Worm (Caenorhabditis elegans) whole organism, L1 larva: ENCODE measurements around the gene sod-1.
A peak's percentile ranks its signal among the peaks of the same experiment; 100 is the strongest.

Source experiments
- C04F5.9 ChIP-seq: sonication (generic microtip); optimal IDR thresholded peaks from 2 replicates; lab custom pipeline; 2016; ENCODE audit warnings: missing genetic modification characterization, missing compliant biosample characterization
- C16A3.4 ChIP-seq: fragments of 150-350 bp; optimal IDR thresholded peaks from 2 replicates; lab custom pipeline; 2014; ENCODE audit warnings: missing biosample characterization, missing genetic modification characterization
- F16B12.6 ChIP-seq: fragments of 150-350 bp; optimal IDR thresholded peaks from 2 replicates; lab custom pipeline; 2014; ENCODE audit warnings: missing biosample characterization, missing genetic modification characterization
- aha-1 ChIP-seq: fragments of 150-350 bp; optimal IDR thresholded peaks from 2 replicates; lab custom pipeline; 2014; ENCODE audit warnings: missing biosample characterization, missing genetic modification characterization
- alr-1 ChIP-seq: fragments of 200-800 bp; sonication (Bioruptor generic); optimal IDR thresholded peaks from 2 replicates; lab custom pipeline; 2018; ENCODE audit warnings: borderline replicate concordance, mild to moderate bottlenecking, missing genetic modification characterization, missing compliant biosample characterization
- blmp-1 ChIP-seq: fragments of 150-350 bp; optimal IDR thresholded peaks from 2 replicates; lab custom pipeline; 2014; ENCODE audit warnings: missing biosample characterization, missing genetic modification characterization
- ceh-82 ChIP-seq, 3 experiments: fragments of 150-350 bp in 1 of 3; sonication (generic microtip) in 2 of 3; optimal IDR thresholded peaks; 2 replicates each; lab custom pipeline; 2014 to 2017; ENCODE audit warnings: missing biosample characterization in 3 of 3, missing genetic modification characterization in 3 of 3
- ces-1 ChIP-seq: fragments of 150-350 bp; optimal IDR thresholded peaks from 2 replicates; lab custom pipeline; 2014; ENCODE audit warnings: missing biosample characterization, missing genetic modification reagents, missing genetic modification characterization
- dpl-1 ChIP-seq, 3 experiments: fragments of 150-350 bp in 2 of 3; sonication (generic microtip) in 1 of 3; optimal IDR thresholded peaks; 2 replicates each; lab custom pipeline; 2014 to 2017; ENCODE audit warnings: missing biosample characterization in 3 of 3, missing genetic modification characterization in 3 of 3, missing genetic modification reagents in 3 of 3
- efl-3 ChIP-seq: fragments of 200-800 bp; sonication (Bioruptor generic); optimal IDR thresholded peaks from 2 replicates; lab custom pipeline; 2018; ENCODE audit warnings: mild to moderate bottlenecking, missing genetic modification characterization, missing compliant biosample characterization
- egl-13 ChIP-seq: sonication (generic microtip); optimal IDR thresholded peaks from 2 replicates; lab custom pipeline; 2016; ENCODE audit warnings: missing genotype, missing genetic modification reagents, missing genetic modification characterization, missing compliant biosample characterization
- elt-3 ChIP-seq, 6 experiments: fragments of 150-350 bp in 1 of 6; sonication (generic microtip); optimal IDR thresholded peaks; 2 replicates each; lab custom pipeline; 2017 to 2018; ENCODE audit warnings: missing biosample characterization in 6 of 6, missing genetic modification characterization in 6 of 6, inconsistent platforms in 1 of 6
- ets-5 ChIP-seq: fragments of 200-800 bp; sonication (Bioruptor generic); IDR thresholded peaks from 2 replicates; pipeline ENCODE4 v1.3.6; 2022; ENCODE audit warnings: missing genetic modification characterization, missing compliant biosample characterization
- fkh-10 ChIP-seq: sonication (generic microtip); optimal IDR thresholded peaks from 2 replicates; lab custom pipeline; 2017; ENCODE audit warnings: missing biosample characterization, missing genetic modification reagents, missing genetic modification characterization
- fkh-4 ChIP-seq: sonication (generic microtip); optimal IDR thresholded peaks from 2 replicates; lab custom pipeline; 2016; ENCODE audit warnings: missing compliant biosample characterization, missing genetic modification characterization, borderline replicate concordance
- grh-1 ChIP-seq: fragments of 200-800 bp; sonication (Bioruptor generic); IDR thresholded peaks from 2 replicates; pipeline ENCODE4 v1.3.6; 2022; ENCODE audit warnings: missing genetic modification reagents, missing genetic modification characterization, missing compliant biosample characterization
- hlh-17 ChIP-seq: fragments of 200-800 bp; sonication (Bioruptor generic); optimal IDR thresholded peaks from 2 replicates; lab custom pipeline; 2018; ENCODE audit warnings: missing genetic modification characterization, mild to moderate bottlenecking, missing compliant biosample characterization, moderate library complexity, borderline replicate concordance
- hlh-4 ChIP-seq: sonication (generic microtip); optimal IDR thresholded peaks from 2 replicates; lab custom pipeline; 2016; ENCODE audit warnings: mild to moderate bottlenecking, missing genetic modification characterization, missing compliant biosample characterization
- irx-1 ChIP-seq: sonication (generic microtip); optimal IDR thresholded peaks from 2 replicates; lab custom pipeline; 2016; ENCODE audit warnings: missing genetic modification characterization, missing compliant biosample characterization
- jun-1 ChIP-seq: fragments of 150-350 bp; optimal IDR thresholded peaks from 2 replicates; lab custom pipeline; 2014; ENCODE audit warnings: missing biosample characterization, missing genetic modification reagents, missing genetic modification characterization
- lin-14 ChIP-seq: fragments of 200-800 bp; sonication (Bioruptor generic); optimal IDR thresholded peaks from 2 replicates; lab custom pipeline; 2018; ENCODE audit warnings: mild to moderate bottlenecking, missing genetic modification characterization, moderate library complexity, missing compliant biosample characterization
- lin-39 ChIP-seq: fragments of 150-350 bp; optimal IDR thresholded peaks from 2 replicates; lab custom pipeline; 2014; ENCODE audit warnings: missing biosample characterization, missing genetic modification reagents, missing genetic modification characterization
- lir-3 ChIP-seq: sonication (generic microtip); optimal IDR thresholded peaks from 2 replicates; lab custom pipeline; 2016; ENCODE audit warnings: mild to moderate bottlenecking, missing genetic modification characterization, moderate library complexity, missing compliant biosample characterization; ENCODE audit not compliant: poor library complexity
- lsy-2 ChIP-seq, 2 experiments: fragments of 150-350 bp; optimal IDR thresholded peaks; 2 replicates each; lab custom pipeline; 2014; ENCODE audit warnings: missing biosample characterization in 2 of 2, missing genetic modification characterization in 2 of 2
- mdl-1 ChIP-seq, 2 experiments: fragments of 150-350 bp; optimal IDR thresholded peaks; 2 replicates each; lab custom pipeline; 2014 to 2017; ENCODE audit warnings: missing biosample characterization in 2 of 2, missing genetic modification characterization in 2 of 2, inconsistent platforms in 1 of 2
- nhr-11 ChIP-seq: fragments of 150-350 bp; optimal IDR thresholded peaks from 2 replicates; lab custom pipeline; 2014; ENCODE audit warnings: missing biosample characterization, missing genetic modification characterization
- nhr-12 ChIP-seq: sonication (generic microtip); optimal IDR thresholded peaks from 2 replicates; lab custom pipeline; 2017; ENCODE audit warnings: missing biosample characterization, missing genetic modification characterization
- nhr-19 ChIP-seq: fragments of 200-800 bp; sonication (Bioruptor generic); conservative IDR thresholded peaks from 2 replicates; pipeline ENCODE4 v1.3.6; 2022; ENCODE audit warnings: missing genetic modification characterization, missing compliant biosample characterization
- nhr-20 ChIP-seq: sonication (generic microtip); optimal IDR thresholded peaks from 2 replicates; lab custom pipeline; 2016; ENCODE audit warnings: mild to moderate bottlenecking, missing genetic modification characterization, missing compliant biosample characterization
- nhr-237 ChIP-seq: fragments of 150-350 bp; optimal IDR thresholded peaks from 2 replicates; lab custom pipeline; 2014; ENCODE audit warnings: missing biosample characterization, missing genetic modification characterization
- nhr-47 ChIP-seq: sonication (generic microtip); optimal IDR thresholded peaks from 2 replicates; lab custom pipeline; 2016; ENCODE audit warnings: mild to moderate bottlenecking, missing genetic modification characterization, moderate library complexity, missing compliant biosample characterization
- nhr-71 ChIP-seq: sonication (generic microtip); optimal IDR thresholded peaks from 2 replicates; lab custom pipeline; 2016; ENCODE audit warnings: mild to moderate bottlenecking, missing genetic modification characterization, moderate library complexity, missing compliant biosample characterization
- nhr-76 ChIP-seq: sonication (generic microtip); optimal IDR thresholded peaks from 2 replicates; lab custom pipeline; 2017; ENCODE audit warnings: missing biosample characterization, missing genetic modification characterization
- nhr-84 ChIP-seq: sonication (generic microtip); optimal IDR thresholded peaks from 2 replicates; lab custom pipeline; 2017; ENCODE audit warnings: missing biosample characterization, missing genetic modification characterization
- nhr-90 ChIP-seq: sonication (generic microtip); optimal IDR thresholded peaks from 2 replicates; lab custom pipeline; 2016; ENCODE audit warnings: mild to moderate bottlenecking, missing genetic modification characterization, missing compliant biosample characterization; ENCODE audit not compliant: poor library complexity
- pax-3 ChIP-seq: fragments of 200-800 bp; sonication (Bioruptor generic); optimal IDR thresholded peaks from 2 replicates; lab custom pipeline; 2018; ENCODE audit warnings: mild to moderate bottlenecking, missing genetic modification characterization, moderate library complexity, missing compliant biosample characterization
- rnt-1 ChIP-seq: sonication (generic microtip); optimal IDR thresholded peaks from 2 replicates; lab custom pipeline; 2016; ENCODE audit warnings: mild to moderate bottlenecking, missing genetic modification characterization, moderate library complexity, missing compliant biosample characterization
- skn-1 ChIP-seq: fragments of 150-350 bp; optimal IDR thresholded peaks from 2 replicates; lab custom pipeline; 2014; ENCODE audit warnings: missing biosample characterization, missing genetic modification characterization
- snu-23 ChIP-seq: sonication (generic microtip); optimal IDR thresholded peaks from 2 replicates; lab custom pipeline; 2016; ENCODE audit warnings: missing genetic modification characterization, missing compliant biosample characterization
- sptf-1 ChIP-seq: fragments of 150-350 bp; optimal IDR thresholded peaks from 2 replicates; lab custom pipeline; 2014; ENCODE audit warnings: missing biosample characterization, missing genetic modification characterization
- sup-37 ChIP-seq: fragments of 200-800 bp; sonication (Bioruptor generic); optimal IDR thresholded peaks from 2 replicates; lab custom pipeline; 2018; ENCODE audit warnings: mild to moderate bottlenecking, missing genetic modification characterization, missing compliant biosample characterization
- swsn-7 ChIP-seq: sonication (generic microtip); optimal IDR thresholded peaks from 2 replicates; lab custom pipeline; 2016; ENCODE audit warnings: missing genetic modification characterization, missing compliant biosample characterization
- tbx-2 ChIP-seq: sonication (generic microtip); optimal IDR thresholded peaks from 2 replicates; lab custom pipeline; 2016; ENCODE audit warnings: missing genetic modification characterization, missing compliant biosample characterization
- unc-30 ChIP-seq: sonication (generic microtip); optimal IDR thresholded peaks from 2 replicates; lab custom pipeline; 2017; ENCODE audit warnings: missing biosample characterization, missing genetic modification characterization
- unc-62 ChIP-seq: fragments of 150-350 bp; optimal IDR thresholded peaks from 2 replicates; lab custom pipeline; 2014; ENCODE audit warnings: missing biosample characterization, missing genetic modification reagents, missing genetic modification characterization
- unc-98 ChIP-seq: fragments of 200-800 bp; sonication (Bioruptor generic); IDR thresholded peaks from 2 replicates; pipeline ENCODE4 v1.3.6; 2022; ENCODE audit warnings: missing genetic modification characterization, missing compliant biosample characterization
- vab-15 ChIP-seq: sonication (generic microtip); optimal IDR thresholded peaks from 2 replicates; lab custom pipeline; 2017; ENCODE audit warnings: missing genotype, mild to moderate bottlenecking, missing genetic modification characterization, missing compliant biosample characterization
- zag-1 ChIP-seq: fragments of 150-350 bp; optimal IDR thresholded peaks from 2 replicates; lab custom pipeline; 2014; ENCODE audit warnings: missing biosample characterization, missing genetic modification characterization
- zip-4 ChIP-seq: fragments of 200-800 bp; sonication (Bioruptor generic); optimal IDR thresholded peaks from 2 replicates; lab custom pipeline; 2018; ENCODE audit warnings: mild to moderate bottlenecking, missing genetic modification characterization, moderate library complexity, missing compliant biosample characterization
- ztf-4 ChIP-seq: fragments of 150-350 bp; optimal IDR thresholded peaks from 2 replicates; lab custom pipeline; 2014; ENCODE audit warnings: missing biosample characterization, missing genetic modification characterization

Gene sod-1

ce11 chrII:6974011-6974410 lies 324 bp upstream of the sod-1 start (continued):
- TF ChIP-seq ces-1 (GFP tag; lab: Kevin White, UChicago) (no peak), alr-1 (tag; lab: Kevin White, UChicago) (no peak), jun-1 (tag; lab: Kevin White, UChicago) (no peak), rnt-1 (tag; lab: Kevin White, UChicago) (peak; percentile 50), lir-3 (tag; lab: Kevin White, UChicago) (no peak), nhr-47 (tag; lab: Kevin White, UChicago) (peak; percentile 71), F16B12.6 (peak; percentile 91), hlh-17 (GFP tag; lab: Kevin White, UChicago) (no peak), lin-39 (peak; percentile 28), sptf-1 (tag; lab: Kevin White, UChicago) (no peak), mdl-1 (tag; optimal IDR thresholded peaks at IDR 0.05; lab: Kevin White, UChicago) (peak in 1 of 2 experiments; percentile 11), irx-1 (tag; lab: Kevin White, UChicago) (no peak), nhr-84 (no peak), aha-1 (no peak), ets-5 (no peak), nhr-20 (peak; percentile 13), C16A3.4 (tag; lab: Kevin White, UChicago) (peak; percentile 42), fkh-4 (tag; lab: Kevin White, UChicago) (no peak), snu-23 (GFP tag; lab: Kevin White, UChicago) (peak; percentile 63), elt-3 (tag; optimal IDR thresholded peaks at IDR 0.05; lab: Kevin White, UChicago) (no peak), nhr-11 (tag; lab: Kevin White, UChicago) (no peak), fkh-10 (GFP tag; lab: Kevin White, UChicago) (peak; percentile 2), swsn-7 (tag; lab: Kevin White, UChicago) (peak; percentile 44), ceh-82 (tag; optimal IDR thresholded peaks at IDR 0.05; lab: Kevin White, UChicago) (peak; percentile 17 to 60 (median 21)), unc-98 (GFP tag; lab: Robert Waterston, UW) (no peak), egl-13 (no peak), nhr-12 (tag; lab: Kevin White, UChicago) (no peak), vab-15 (tag; lab: Kevin White, UChicago) (no peak), tbx-2 (tag; lab: Kevin White, UChicago) (peak; percentile 55), grh-1 (GFP tag; lab: Robert Waterston, UW) (no peak), zip-4 (GFP tag; lab: Kevin White, UChicago) (no peak), nhr-71 (peak; percentile 66), dpl-1 (GFP tag; optimal IDR thresholded peaks at IDR 0.05; lab: Kevin White, UChicago) (peak; percentile 90 to 95 (median 94)), pax-3 (tag; lab: Kevin White, UChicago) (no peak), sup-37 (GFP tag; lab: Kevin White, UChicago) (no peak), unc-30 (no peak), lin-14 (peak; percentile 7), blmp-1 (tag; lab: Kevin White, UChicago) (peak; percentile 10), ztf-4 (tag; lab: Kevin White, UChicago) (no peak), C04F5.9 (tag; lab: Kevin White, UChicago) (peak; percentile 56), nhr-76 (tag; lab: Kevin White, UChicago) (no peak), nhr-90 (tag; lab: Kevin White, UChicago) (no peak), efl-3 (GFP tag; lab: Kevin White, UChicago) (no peak), unc-62 (GFP tag; lab: Kevin White, UChicago) (no peak), nhr-19 (peak; percentile 46), lsy-2 (tag; optimal IDR thresholded peaks at IDR 0.05; lab: Kevin White, UChicago) (peak; percentile 71 to 84), nhr-237 (no peak), skn-1 (tag; lab: Kevin White, UChicago) (peak; percentile 53), hlh-4 (tag; lab: Kevin White, UChicago) (no peak), zag-1 (tag; lab: Kevin White, UChicago) (no peak)
- TF ChIP-seq, all 84 proteins: peak for 32
